Fruit fly (Drosophila melanogaster): Measurements from ENCODE around the gene tal-3A.

dm6 chr3R:13796071-13796470 lies 16.8 kb upstream of the tal-3A start:
- TF ChIP-seq CG12391 (tag; optimal IDR thresholded peaks at IDR 0.05), result peak; percentile 40
- no peak for TF ChIP-seq caup (GFP tag; optimal IDR thresholded peaks at IDR 0.05; ENCODE audit: severe bottlenecking)
- no peak for TF ChIP-seq gro (GFP tag; optimal IDR thresholded peaks at IDR 0.05)
- TF ChIP-seq scrt (GFP tag; optimal IDR thresholded peaks at IDR 0.05), result no peak
- TF ChIP-seq CG4820 (GFP tag; optimal IDR thresholded peaks at IDR 0.05), result peak; percentile 2

Data from whole organism, embryonic.